Worm (Caenorhabditis elegans) whole organism, L2 larva: ENCODE measurements around the gene fipp-1.

Experiments used
- C34F6.9 ChIP-seq: fragments of 150-350 bp; optimal IDR thresholded peaks from 2 replicates; lab custom pipeline; 2014; ENCODE audit warnings: missing biosample characterization, missing genetic modification characterization
- F13H6.1 ChIP-seq: sonication (generic microtip); optimal IDR thresholded peaks from 2 replicates; lab custom pipeline; 2016; ENCODE audit warnings: missing genetic modification characterization, missing compliant biosample characterization
- R02D3.7 ChIP-seq: fragments of 150-350 bp; optimal IDR thresholded peaks from 2 replicates; lab custom pipeline; 2014; ENCODE audit warnings: missing biosample characterization, missing genetic modification characterization
- Y55F3AM.14 ChIP-seq: fragments of 200-800 bp; sonication (Bioruptor generic); optimal IDR thresholded peaks from 2 replicates; lab custom pipeline; 2018; ENCODE audit warnings: mild to moderate bottlenecking, missing genetic modification characterization, missing compliant biosample characterization
- ZK546.5 ChIP-seq: sonication (generic microtip); optimal IDR thresholded peaks from 2 replicates; lab custom pipeline; 2017; ENCODE audit warnings: missing biosample characterization, missing genetic modification characterization
- aly-2 ChIP-seq: fragments of 150-350 bp; optimal IDR thresholded peaks from 2 replicates; lab custom pipeline; 2014; ENCODE audit warnings: missing biosample characterization, missing genetic modification characterization
- blmp-1 ChIP-seq: sonication (generic microtip); optimal IDR thresholded peaks from 2 replicates; lab custom pipeline; 2017; ENCODE audit warnings: missing genetic modification characterization, mild to moderate bottlenecking, missing compliant biosample characterization, antibody characterized with exemption, moderate library complexity; ENCODE audit not compliant: insufficient read depth
- ceh-16 ChIP-seq: fragments of 150-350 bp; optimal IDR thresholded peaks from 2 replicates; lab custom pipeline; 2014; ENCODE audit warnings: missing biosample characterization, missing genetic modification characterization
- ceh-82 ChIP-seq: fragments of 150-350 bp; optimal IDR thresholded peaks from 2 replicates; lab custom pipeline; 2014; ENCODE audit warnings: missing biosample characterization, missing genetic modification characterization
- crh-2 ChIP-seq: sonication (generic microtip); optimal IDR thresholded peaks from 2 replicates; lab custom pipeline; 2017; ENCODE audit warnings: missing biosample characterization, missing genetic modification characterization
- dmd-4 ChIP-seq: sonication (generic microtip); optimal IDR thresholded peaks from 2 replicates; lab custom pipeline; 2017; ENCODE audit warnings: missing biosample characterization, missing genetic modification characterization
- egl-27 ChIP-seq: sonication (generic microtip); optimal IDR thresholded peaks from 3 replicates; lab custom pipeline; 2017; ENCODE audit warnings: missing biosample characterization, missing genetic modification reagents, missing genetic modification characterization
- elt-3 ChIP-seq: sonication (generic microtip); optimal IDR thresholded peaks from 2 replicates; lab custom pipeline; 2017; ENCODE audit warnings: missing biosample characterization, missing genetic modification characterization
- fos-1 ChIP-seq: fragments of 150-350 bp; optimal IDR thresholded peaks from 2 replicates; lab custom pipeline; 2014; ENCODE audit warnings: missing biosample characterization, missing genetic modification characterization
- gmeb-1 ChIP-seq: fragments of 150-350 bp; optimal IDR thresholded peaks from 2 replicates; lab custom pipeline; 2014; ENCODE audit warnings: missing biosample characterization, missing genetic modification characterization
- lin-11 ChIP-seq: fragments of 150-350 bp; sonication (generic microtip); optimal IDR thresholded peaks from 2 replicates; lab custom pipeline; 2014; ENCODE audit warnings: missing biosample characterization, missing genetic modification characterization, inconsistent platforms, mixed read lengths
- lin-13 ChIP-seq: fragments of 150-350 bp; optimal IDR thresholded peaks from 2 replicates; lab custom pipeline; 2014; ENCODE audit warnings: missing biosample characterization, missing genetic modification reagents, missing genetic modification characterization
- lin-39 ChIP-seq: fragments of 150-350 bp; optimal IDR thresholded peaks from 2 replicates; lab custom pipeline; 2014; ENCODE audit warnings: missing biosample characterization, missing genetic modification reagents, missing genetic modification characterization
- mab-5 ChIP-seq: fragments of 150-350 bp; optimal IDR thresholded peaks from 2 replicates; lab custom pipeline; 2014; ENCODE audit warnings: missing biosample characterization, missing genetic modification characterization
- mbf-1 ChIP-seq: sonication (generic microtip); optimal IDR thresholded peaks from 2 replicates; lab custom pipeline; 2017; ENCODE audit warnings: missing biosample characterization, missing genetic modification characterization
- nhr-11 ChIP-seq: fragments of 150-350 bp; optimal IDR thresholded peaks from 2 replicates; lab custom pipeline; 2014; ENCODE audit warnings: missing biosample characterization, missing genetic modification characterization
- nhr-12 ChIP-seq: fragments of 150-350 bp; optimal IDR thresholded peaks from 2 replicates; lab custom pipeline; 2014; ENCODE audit warnings: missing biosample characterization, missing genetic modification characterization
- nhr-129 ChIP-seq: fragments of 150-350 bp; optimal IDR thresholded peaks from 2 replicates; lab custom pipeline; 2014; ENCODE audit warnings: missing biosample characterization, missing genetic modification characterization
- nhr-23 ChIP-seq: fragments of 150-350 bp; optimal IDR thresholded peaks from 2 replicates; lab custom pipeline; 2014; ENCODE audit warnings: missing biosample characterization, missing genetic modification reagents, missing genetic modification characterization
- nhr-237 ChIP-seq: fragments of 150-350 bp; optimal IDR thresholded peaks from 2 replicates; lab custom pipeline; 2014; ENCODE audit warnings: missing biosample characterization, missing genetic modification characterization
- nhr-77 ChIP-seq: fragments of 150-350 bp; optimal IDR thresholded peaks from 2 replicates; lab custom pipeline; 2014; ENCODE audit warnings: missing biosample characterization, missing genetic modification characterization
- peb-1 ChIP-seq: fragments of 150-350 bp; optimal IDR thresholded peaks from 2 replicates; lab custom pipeline; 2014; ENCODE audit warnings: missing biosample characterization, missing genetic modification characterization
- sem-4 ChIP-seq: fragments of 150-350 bp; optimal IDR thresholded peaks from 2 replicates; lab custom pipeline; 2014; ENCODE audit warnings: missing biosample characterization, missing genetic modification reagents, missing genetic modification characterization
- sma-9 ChIP-seq, 2 experiments: fragments of 150-350 bp in 1 of 2; sonication (generic microtip) in 1 of 2; optimal IDR thresholded peaks; 2 replicates each; lab custom pipeline; 2014 to 2016; ENCODE audit warnings: missing genetic modification characterization in 2 of 2, mild to moderate bottlenecking in 1 of 2, missing biosample characterization in 1 of 2, missing compliant biosample characterization in 1 of 2, missing genetic modification reagents in 1 of 2, moderate library complexity in 1 of 2
- snpc-4 ChIP-seq: fragments of 150-350 bp; optimal IDR thresholded peaks from 2 replicates; lab custom pipeline; 2014; ENCODE audit warnings: missing biosample characterization, missing genetic modification characterization
- unc-39 ChIP-seq: fragments of 150-350 bp; optimal IDR thresholded peaks from 2 replicates; lab custom pipeline; 2014; ENCODE audit warnings: missing biosample characterization, missing genetic modification characterization
- unc-55 ChIP-seq: fragments of 150-350 bp; sonication (generic microtip); optimal IDR thresholded peaks from 3 replicates; lab custom pipeline; 2014; ENCODE audit warnings: missing biosample characterization, missing genetic modification reagents, missing genetic modification characterization
- unc-62 ChIP-seq: fragments of 150-350 bp; optimal IDR thresholded peaks from 2 replicates; lab custom pipeline; 2014; ENCODE audit warnings: missing biosample characterization, missing genetic modification reagents, missing genetic modification characterization
- zag-1 ChIP-seq: fragments of 150-350 bp; optimal IDR thresholded peaks from 2 replicates; lab custom pipeline; 2014; ENCODE audit warnings: missing biosample characterization, missing genetic modification characterization
- ztf-1 ChIP-seq: fragments of 200-800 bp; sonication (Bioruptor generic); conservative IDR thresholded peaks from 2 replicates; pipeline ENCODE4 v1.3.6; 2022; ENCODE audit warnings: missing genetic modification characterization, missing compliant biosample characterization
- ztf-11 ChIP-seq: sonication (generic microtip); optimal IDR thresholded peaks from 2 replicates; lab custom pipeline; 2017; ENCODE audit warnings: missing biosample characterization, missing genetic modification characterization
- ztf-4 ChIP-seq: fragments of 150-350 bp; optimal IDR thresholded peaks from 2 replicates; lab custom pipeline; 2014; ENCODE audit warnings: missing biosample characterization, missing genetic modification characterization

The fipp-1 gene

ce11 chrV:4410643-4411042 is 39.0 kb downstream of the fipp-1 start, which contains the start of gene Y47D7A.3:
Y47D7A.3 (plus strand) TSS chrV:4410943.
- no peak for TF ChIP-seq sma-9 (GFP tag; optimal IDR thresholded peaks at IDR 0.05; lab: Kevin White, UChicago)
- TF ChIP-seq sma-9 (tag; optimal IDR thresholded peaks at IDR 0.05; lab: Kevin White, UChicago), result no peak
- TF ChIP-seq ZK546.5 (tag; lab: Kevin White, UChicago), result no peak
- no peak for TF ChIP-seq aly-2 (tag; lab: Kevin White, UChicago)
- no peak for TF ChIP-seq elt-3
- TF ChIP-seq nhr-12, result no peak
- TF ChIP-seq nhr-237, result no peak
- no peak for TF ChIP-seq fos-1 (tag; lab: Kevin White, UChicago)
- no peak for TF ChIP-seq lin-13 (GFP tag; lab: Kevin White, UChicago)
- no peak for TF ChIP-seq egl-27 (tag; lab: Kevin White, UChicago)
- no peak for TF ChIP-seq ztf-11 (tag; lab: Kevin White, UChicago)
- TF ChIP-seq nhr-23 (tag; lab: Kevin White, UChicago), result no peak
- TF ChIP-seq R02D3.7 (tag; lab: Kevin White, UChicago), result no peak
- TF ChIP-seq Y55F3AM.14 (GFP tag; lab: Kevin White, UChicago), result no peak
- TF ChIP-seq gmeb-1 (tag; lab: Kevin White, UChicago), result no peak
- TF ChIP-seq unc-39, result no peak
- no peak for TF ChIP-seq dmd-4 (tag; lab: Kevin White, UChicago)
- TF ChIP-seq ztf-4 (tag; lab: Kevin White, UChicago), result no peak
- TF ChIP-seq nhr-129, result no peak
- no peak for TF ChIP-seq ceh-82 (tag; lab: Kevin White, UChicago)

DNA sequence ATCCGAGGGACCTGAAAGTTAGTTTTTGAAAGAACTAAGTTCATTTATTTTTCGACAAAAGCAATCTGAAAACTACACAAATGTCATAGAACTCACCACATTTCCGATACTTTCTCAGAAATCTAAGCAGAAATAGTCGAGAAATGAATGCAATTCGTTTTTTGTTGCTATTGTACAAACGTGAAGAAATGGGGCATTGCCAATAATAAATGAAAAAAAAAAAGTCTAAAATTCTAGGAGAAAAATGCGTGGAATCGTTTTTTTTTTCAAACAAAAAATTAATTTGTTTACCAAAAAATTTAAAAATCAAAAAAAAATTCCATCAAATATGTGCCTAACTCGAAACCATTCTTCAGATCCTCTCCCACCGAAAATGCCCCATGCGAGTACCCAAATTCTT is 40.1 kb downstream of the fipp-1 start, which contains the start of gene Y47D7A.17:
Y47D7A.17 (minus strand) TSS at position 101 of the 400 bp plus-strand sequence.
- TF ChIP-seq elt-3 (no peak), egl-27 (tag; lab: Kevin White, UChicago) (no peak), nhr-12 (no peak), blmp-1 (no peak), unc-55 (GFP tag; lab: Kevin White, UChicago) (no peak)

- no peak for TF ChIP-seq nhr-23 (tag; lab: Kevin White, UChicago)
Observed at ce11 chrV:4414613-4415071, 43.0 kb downstream of the fipp-1 start, which contains the start of gene grl-5. grl-5 (minus strand) TSS chrV:4414663.

DNA sequence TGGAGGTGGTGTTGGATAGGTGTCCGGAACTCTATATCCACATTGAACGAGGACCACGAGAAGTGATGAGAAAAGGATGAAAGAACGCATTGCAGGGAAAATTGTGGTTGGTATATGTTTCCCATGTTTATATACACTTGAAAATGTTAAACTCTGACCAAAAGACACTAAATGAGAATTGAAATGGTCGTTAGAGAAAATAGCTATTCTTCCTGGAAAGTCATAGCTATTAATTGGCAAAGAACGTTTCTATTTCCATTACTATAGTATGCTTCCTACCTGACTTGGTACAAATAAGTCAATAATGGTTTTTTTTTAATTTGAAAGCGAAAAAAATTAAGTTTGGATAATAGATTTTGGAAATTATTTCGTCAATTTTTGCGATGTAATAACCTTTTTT is 45.1 kb downstream of the fipp-1 start, which contains the start of gene Y47D7A.18:
Y47D7A.18 (minus strand) TSS at position 101 of the 400 bp plus-strand sequence.
- TF ChIP-seq sem-4 (tag; lab: Kevin White, UChicago), result no peak
- TF ChIP-seq nhr-12, result no peak
- no peak for TF ChIP-seq dmd-4 (tag; lab: Kevin White, UChicago)
- TF ChIP-seq unc-62 (GFP tag; lab: Kevin White, UChicago), result no peak
- TF ChIP-seq mab-5 (tag; lab: Kevin White, UChicago), result no peak
- TF ChIP-seq snpc-4, result no peak
- TF ChIP-seq sma-9 (GFP tag; optimal IDR thresholded peaks at IDR 0.05; lab: Kevin White, UChicago), result no peak
- no peak for TF ChIP-seq sma-9 (tag; optimal IDR thresholded peaks at IDR 0.05; lab: Kevin White, UChicago)
- no peak for TF ChIP-seq peb-1 (tag; lab: Kevin White, UChicago)
- TF ChIP-seq ztf-4 (tag; lab: Kevin White, UChicago), result no peak
- TF ChIP-seq, all 48 proteins: peak for 0

- no peak for TF ChIP-seq C34F6.9 (tag; lab: Kevin White, UChicago)
- TF ChIP-seq ztf-1 (GFP tag; lab: Robert Waterston, UW), result no peak
- no peak for TF ChIP-seq nhr-77 (tag; lab: Kevin White, UChicago)
- TF ChIP-seq ztf-11 (tag; lab: Kevin White, UChicago), result no peak
- no peak for TF ChIP-seq unc-55 (GFP tag; lab: Kevin White, UChicago)
- no peak for TF ChIP-seq ZK546.5 (tag; lab: Kevin White, UChicago)
- TF ChIP-seq nhr-11, result no peak
- TF ChIP-seq nhr-129, result no peak
- TF ChIP-seq mbf-1, result no peak
- TF ChIP-seq egl-27 (tag; lab: Kevin White, UChicago), result no peak
Observed at ce11 chrV:4418116-4418515, 46.5 kb downstream of the fipp-1 start, which contains the start of gene Y47D7A.6. Y47D7A.6 (minus strand) TSS chrV:4418216.

ce11 chrV:4419767-4420322 is 48.2 kb downstream of the fipp-1 start, which contains the start of the genes Y47D7A.7 and Y47D7A.2:
Y47D7A.7 (minus strand) TSS chrV:4419867.
Y47D7A.2 (plus strand) TSS chrV:4420272.
- TF ChIP-seq ceh-16 (no peak), lin-11 (tag; lab: Kevin White, UChicago) (no peak), lin-13 (GFP tag; lab: Kevin White, UChicago) (no peak), unc-55 (GFP tag; lab: Kevin White, UChicago) (no peak), lin-39 (no peak), unc-62 (GFP tag; lab: Kevin White, UChicago) (no peak), ztf-1 (GFP tag; lab: Robert Waterston, UW) (no peak), nhr-237 (no peak), C34F6.9 (tag; lab: Kevin White, UChicago) (no peak), zag-1 (tag; lab: Kevin White, UChicago) (no peak), F13H6.1 (tag; lab: Kevin White, UChicago) (no peak), crh-2 (tag; lab: Kevin White, UChicago) (no peak), elt-3 (no peak), Y55F3AM.14 (GFP tag; lab: Kevin White, UChicago) (no peak), nhr-12 (no peak), blmp-1 (no peak), ceh-82 (tag; lab: Kevin White, UChicago) (no peak)
